Fruit fly (Drosophila melanogaster): ENCODE data around the gene bowl.

Gene bowl

DNA sequence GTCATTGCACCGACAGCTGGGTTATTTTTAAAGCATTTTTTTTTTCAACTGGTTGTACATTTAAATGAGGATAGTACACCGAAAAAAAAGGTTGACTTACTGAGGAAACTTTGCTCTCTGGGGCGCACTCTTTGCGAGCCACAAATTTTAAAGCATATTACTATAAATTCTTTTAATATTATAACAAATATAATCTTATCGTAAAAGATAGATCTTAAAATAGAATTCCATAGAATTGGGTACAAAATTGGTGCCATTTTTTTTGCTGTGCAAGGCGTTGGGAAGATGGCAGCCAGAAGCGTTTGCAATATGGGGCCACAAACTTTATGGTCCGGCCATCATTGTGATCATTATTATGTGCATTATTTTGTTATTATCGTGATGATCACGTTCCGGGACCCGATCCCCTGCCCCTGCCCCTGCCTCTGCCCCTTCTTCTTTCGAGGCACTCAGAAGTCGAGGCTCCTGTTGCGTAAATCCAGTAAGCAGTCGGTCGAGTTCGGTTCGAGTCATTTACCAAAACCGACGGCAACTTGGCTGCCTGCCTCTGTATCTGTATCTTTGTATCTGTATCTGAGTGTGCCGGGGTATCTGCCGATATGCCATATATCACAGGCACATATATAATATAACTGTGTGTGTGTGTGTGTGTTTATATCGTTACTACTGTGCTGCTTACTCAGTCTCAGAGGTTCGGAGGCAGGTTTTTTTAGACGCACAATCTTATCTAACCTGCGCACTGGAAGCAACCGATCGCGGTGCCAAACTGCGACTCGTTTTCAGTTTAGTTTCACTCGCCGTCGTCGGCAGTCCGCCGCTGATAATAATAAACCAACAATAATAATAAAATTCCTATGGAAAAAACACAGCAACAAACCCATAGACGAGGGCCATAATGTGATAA lies 6.9 kb downstream of the bowl start (continued):
- TF ChIP-seq Hr51 (GFP tag; optimal IDR thresholded peaks at IDR 0.05) (peak in 1 of 2 experiments; percentile 56), CG1024 (GFP tag; IDR thresholded peaks at IDR 0.05) (no peak), CG4424 (GFP tag; optimal IDR thresholded peaks at IDR 0.05) (peak; percentile 10), jumu (GFP tag; optimal IDR thresholded peaks at IDR 0.05) (no peak), CG12299 (tag; optimal IDR thresholded peaks at IDR 0.05) (no peak), CG11247 (GFP tag; IDR thresholded peaks at IDR 0.05) (no peak), CG42726 (GFP tag; IDR thresholded peaks at IDR 0.05; ENCODE audit: partially characterized antibody) (no peak), unpg (GFP tag; optimal IDR thresholded peaks at IDR 0.05) (peak; percentile 60), chm (GFP tag; IDR thresholded peaks at IDR 0.05) (0 out of 2 replicates have a peak, but pooled peaks have one; percentile 62), CoRest (tag; optimal IDR thresholded peaks at IDR 0.05) (peak; percentile 42), Ets65A (GFP tag) (no peak), bab2 (GFP tag; optimal IDR thresholded peaks at IDR 0.05) (no peak), B-H1 (GFP tag; IDR thresholded peaks at IDR 0.05) (no peak), nom (GFP tag; optimal IDR thresholded peaks at IDR 0.05) (peak; percentile 61), tgo (GFP tag; IDR thresholded peaks at IDR 0.05) (no peak), Drgx (GFP tag; IDR thresholded peaks at IDR 0.05) (peak; percentile 72), cwo (GFP tag; optimal IDR thresholded peaks at IDR 0.05) (peak; percentile 62), scrt (GFP tag; optimal IDR thresholded peaks at IDR 0.05) (no peak), Sox102F (GFP tag; optimal IDR thresholded peaks at IDR 0.05) (peak; percentile 64), Dip2 (GFP tag; IDR thresholded peaks at IDR 0.05) (no peak), cas (GFP tag; IDR thresholded peaks at IDR 0.05) (no peak), CG18011 (GFP tag; optimal IDR thresholded peaks at IDR 0.05) (no peak), Six4 (GFP tag; optimal IDR thresholded peaks at IDR 0.05) (no peak), crol (GFP tag; IDR thresholded peaks at IDR 0.05) (peak; percentile 71), CG6654 (GFP tag; optimal IDR thresholded peaks at IDR 0.05) (no peak), CG4820 (GFP tag; optimal IDR thresholded peaks at IDR 0.05) (no peak), CG10654 (GFP tag; optimal IDR thresholded peaks at IDR 0.05) (no peak), CG12071 (GFP tag; optimal IDR thresholded peaks at IDR 0.05) (no peak), CG14965 (GFP tag; optimal IDR thresholded peaks at IDR 0.05; ENCODE audit: borderline replicate concordance) (no peak), Bdp1 (GFP tag; optimal IDR thresholded peaks at IDR 0.05) (no peak), mirr (GFP tag; optimal IDR thresholded peaks at IDR 0.05) (peak; percentile 78), Bgb (GFP tag; IDR thresholded peaks at IDR 0.05; ENCODE audit: partially characterized antibody) (peak; percentile 11; the same call in 1 of the 2 replicates), peb (GFP tag; IDR thresholded peaks at IDR 0.05) (no peak), pita (GFP tag; optimal IDR thresholded peaks at IDR 0.05) (no peak), Ravus (GFP tag; IDR thresholded peaks at IDR 0.05) (no peak; the same call in 1 of the 2 replicates), CG1647 (GFP tag; optimal IDR thresholded peaks at IDR 0.05) (no peak), Dll (GFP tag; IDR thresholded peaks at IDR 0.05; ENCODE audit: partially characterized antibody) (no peak), CG14441 (GFP tag; IDR thresholded peaks at IDR 0.05) (peak; percentile 42; the same call in 1 of the 2 replicates), CG8290 (GFP tag; optimal IDR thresholded peaks at IDR 0.05) (no peak), CG8290 (tag; optimal IDR thresholded peaks at IDR 0.05) (peak in 1 of 2 experiments; percentile 56), CG1529 (GFP tag; optimal IDR thresholded peaks at IDR 0.05) (no peak), sim (GFP tag; IDR thresholded peaks at IDR 0.05) (no peak), Xbp1 (GFP tag; optimal IDR thresholded peaks at IDR 0.05) (no peak), inv (GFP tag; IDR thresholded peaks at IDR 0.05; ENCODE audit: partially characterized antibody) (no peak), Aef1 (GFP tag; IDR thresholded peaks at IDR 0.05) (0 out of 3 replicates have a peak, but pooled peaks have one; percentile 18), ap (GFP tag; IDR thresholded peaks at IDR 0.05) (no peak), CG2116 (GFP tag; optimal IDR thresholded peaks at IDR 0.05) (no peak), nerfin-2 (GFP tag; IDR thresholded peaks at IDR 0.05; ENCODE audit: partially characterized antibody) (no peak), lab (GFP tag; optimal IDR thresholded peaks at IDR 0.05) (peak; percentile 48)

Data from whole organism, embryonic.